Fruit fly (Drosophila melanogaster): ENCODE data around the gene CG17776.

Gene CG17776

dm6 chrX:2184563-2184962, at the start of gene CG17776, which contains the start of gene Nmd3:
Gene CG17776, plus strand, starts transcription at chrX:2184725.
Gene Nmd3, minus strand, starts transcription at chrX:2184668.
- TF ChIP-seq EcR (GFP tag; optimal IDR thresholded peaks at IDR 0.05) (no peak), Dll (optimal IDR thresholded peaks at IDR 0.05) (no peak), pan (optimal IDR thresholded peaks at IDR 0.05) (no peak), usp (GFP tag; optimal IDR thresholded peaks at IDR 0.05) (no peak), CG8478 (optimal IDR thresholded peaks at IDR 0.05) (no peak), psq (optimal IDR thresholded peaks at IDR 0.05) (no peak)

dm6 chrX:2134965-2135758, 49.4 kb upstream of the CG17776 start:
- TF ChIP-seq EcR (GFP tag; optimal IDR thresholded peaks at IDR 0.05) (no peak), CG8478 (optimal IDR thresholded peaks at IDR 0.05) (no peak), usp (GFP tag; optimal IDR thresholded peaks at IDR 0.05) (no peak), psq (optimal IDR thresholded peaks at IDR 0.05) (no peak), Dll (optimal IDR thresholded peaks at IDR 0.05) (no peak), pan (optimal IDR thresholded peaks at IDR 0.05) (peak; percentile 60)

dm6 chrX:2135868-2136787, 48.4 kb upstream of the CG17776 start:
- TF ChIP-seq usp (GFP tag; optimal IDR thresholded peaks at IDR 0.05) = no peak
- no peak for TF ChIP-seq EcR (GFP tag; optimal IDR thresholded peaks at IDR 0.05)
- no peak for TF ChIP-seq psq (optimal IDR thresholded peaks at IDR 0.05)
- no peak for TF ChIP-seq Dll (optimal IDR thresholded peaks at IDR 0.05)
- TF ChIP-seq CG8478 (optimal IDR thresholded peaks at IDR 0.05) = no peak
- no peak for TF ChIP-seq pan (optimal IDR thresholded peaks at IDR 0.05)

- TF ChIP-seq pan (optimal IDR thresholded peaks at IDR 0.05) (peak; percentile 98), psq (optimal IDR thresholded peaks at IDR 0.05) (no peak), CG8478 (optimal IDR thresholded peaks at IDR 0.05) (peak; percentile 82), EcR (GFP tag; optimal IDR thresholded peaks at IDR 0.05) (peak in 1 of 2 experiments; percentile 39)
Measured at dm6 chrX:2136831-2137452, 47.6 kb upstream of the CG17776 start.

- TF ChIP-seq CG8478 (optimal IDR thresholded peaks at IDR 0.05) (no peak), EcR (GFP tag; optimal IDR thresholded peaks at IDR 0.05) (peak in 1 of 2 experiments; percentile 20), psq (optimal IDR thresholded peaks at IDR 0.05) (no peak)
Measured at dm6 chrX:2137587-2138341, 46.8 kb upstream of the CG17776 start.

- TF ChIP-seq Dll (optimal IDR thresholded peaks at IDR 0.05) = no peak
- TF ChIP-seq usp (GFP tag; optimal IDR thresholded peaks at IDR 0.05) = no peak
- TF ChIP-seq CG8478 (optimal IDR thresholded peaks at IDR 0.05) = no peak
- TF ChIP-seq EcR (GFP tag; optimal IDR thresholded peaks at IDR 0.05) = no peak
- no peak for TF ChIP-seq psq (optimal IDR thresholded peaks at IDR 0.05)
- TF ChIP-seq pan (optimal IDR thresholded peaks at IDR 0.05) = no peak
Measured at dm6 chrX:2138342-2138416, 46.3 kb upstream of the CG17776 start, which contains the start of gene ph-p. Gene ph-p, minus strand, starts transcription at chrX:2138371.

- peak in 1 of 2 experiments; percentile 24 for TF ChIP-seq EcR (GFP tag; optimal IDR thresholded peaks at IDR 0.05)
- no peak for TF ChIP-seq pan (optimal IDR thresholded peaks at IDR 0.05)
- no peak for TF ChIP-seq CG8478 (optimal IDR thresholded peaks at IDR 0.05)
- TF ChIP-seq usp (GFP tag; optimal IDR thresholded peaks at IDR 0.05) = no peak
- TF ChIP-seq psq (optimal IDR thresholded peaks at IDR 0.05) = no peak
- no peak for TF ChIP-seq Dll (optimal IDR thresholded peaks at IDR 0.05)
Measured at dm6 chrX:2138417-2138816, 46.1 kb upstream of the CG17776 start.

dm6 chrX:2139610-2140009, 44.9 kb upstream of the CG17776 start:
- TF ChIP-seq EcR (GFP tag; optimal IDR thresholded peaks at IDR 0.05) (no peak), pan (optimal IDR thresholded peaks at IDR 0.05) (no peak), usp (GFP tag; optimal IDR thresholded peaks at IDR 0.05) (no peak), Dll (optimal IDR thresholded peaks at IDR 0.05) (no peak), psq (optimal IDR thresholded peaks at IDR 0.05) (no peak), CG8478 (optimal IDR thresholded peaks at IDR 0.05) (no peak)

- no peak for TF ChIP-seq usp (GFP tag; optimal IDR thresholded peaks at IDR 0.05)
- TF ChIP-seq pan (optimal IDR thresholded peaks at IDR 0.05) = no peak
- TF ChIP-seq CG8478 (optimal IDR thresholded peaks at IDR 0.05) = peak; percentile 39
- TF ChIP-seq Dll (optimal IDR thresholded peaks at IDR 0.05) = no peak
- no peak for TF ChIP-seq EcR (GFP tag; optimal IDR thresholded peaks at IDR 0.05)
Measured at dm6 chrX:2140487-2140886, 44.0 kb upstream of the CG17776 start.

dm6 chrX:2141159-2141853, 43.2 kb upstream of the CG17776 start, which contains the start of gene D2hgdh:
Gene D2hgdh, plus strand, starts transcription at chrX:2141489.
- TF ChIP-seq pan (optimal IDR thresholded peaks at IDR 0.05) (no peak), Dll (optimal IDR thresholded peaks at IDR 0.05) (peak; percentile 64)

- TF ChIP-seq usp (GFP tag; optimal IDR thresholded peaks at IDR 0.05) = no peak
Measured at dm6 chrX:2141854-2142216, 42.7 kb upstream of the CG17776 start.
